Worm (Caenorhabditis elegans) whole organism, L1 larva: ENCODE results near the gene metl-2.

Source experiments
- aha-1 ChIP-seq: fragments of 150-350 bp; optimal IDR thresholded peaks from 2 replicates; lab custom pipeline; 2014; ENCODE audit warnings: missing biosample characterization, missing genetic modification characterization
- ama-1 ChIP-seq: fragments of 150-350 bp; optimal IDR thresholded peaks from 2 replicates; lab custom pipeline; 2014
- fkh-10 ChIP-seq: sonication (generic microtip); optimal IDR thresholded peaks from 2 replicates; lab custom pipeline; 2017; ENCODE audit warnings: missing biosample characterization, missing genetic modification reagents, missing genetic modification characterization
- lin-35 ChIP-seq, 2 experiments: fragments of 150-350 bp; optimal IDR thresholded peaks; 2 replicates each; lab custom pipeline; 2014; ENCODE audit warnings: missing biosample characterization in 2 of 2, missing genetic modification characterization in 2 of 2, missing genetic modification reagents in 2 of 2
- lsy-2 ChIP-seq, 2 experiments: fragments of 150-350 bp; optimal IDR thresholded peaks; 2 replicates each; lab custom pipeline; 2014; ENCODE audit warnings: missing biosample characterization in 2 of 2, missing genetic modification characterization in 2 of 2
- mep-1 ChIP-seq: fragments of 150-350 bp; optimal IDR thresholded peaks from 2 replicates; lab custom pipeline; 2014; ENCODE audit warnings: missing biosample characterization, missing genetic modification characterization

DNA sequence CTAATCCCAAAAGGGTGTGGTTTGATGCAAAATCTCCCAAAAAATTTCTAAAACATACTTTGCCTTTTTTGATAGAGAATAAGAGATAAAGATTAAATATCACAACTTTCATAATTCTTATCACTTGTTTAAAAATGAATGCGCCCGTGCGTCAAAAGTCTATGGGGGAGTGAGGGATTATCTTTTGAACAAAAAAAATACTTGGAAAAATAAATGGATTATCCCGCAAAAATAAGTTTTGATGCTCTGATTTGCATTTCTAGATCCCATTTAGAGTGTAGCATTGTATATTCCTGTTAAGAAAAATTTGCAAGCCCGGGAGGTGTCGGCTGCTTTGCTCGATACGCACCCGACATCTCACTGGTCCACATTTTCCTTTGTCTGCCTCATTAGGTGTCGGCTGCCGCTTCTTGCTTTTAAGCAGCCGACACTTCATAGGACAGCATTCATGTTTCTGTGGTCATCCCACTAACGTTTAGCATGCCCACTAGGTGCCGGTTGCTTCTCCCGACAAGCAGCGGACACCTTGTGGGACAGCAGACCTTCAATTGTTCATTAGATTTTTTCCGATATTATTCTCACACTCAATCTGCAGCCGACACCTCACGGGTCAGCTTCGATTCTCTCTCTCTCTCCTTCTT is 34.1 kb upstream of the metl-2 start:
- TF ChIP-seq lin-35 (GFP tag; optimal IDR thresholded peaks at IDR 0.05; lab: Kevin White, UChicago) (no peak), ama-1 (no peak), mep-1 (tag; lab: Kevin White, UChicago) (no peak), fkh-10 (GFP tag; lab: Kevin White, UChicago) (no peak), aha-1 (tag; lab: Kevin White, UChicago) (no peak), lsy-2 (tag; optimal IDR thresholded peaks at IDR 0.05; lab: Kevin White, UChicago) (no peak)
